Fruit fly (Drosophila melanogaster): Measurements from ENCODE around the gene vari.

dm6 chr2L:20774464-20774863, 22.4 kb downstream of the vari start:
- no peak for TF ChIP-seq CG13204 (GFP tag; optimal IDR thresholded peaks at IDR 0.05)
- TF ChIP-seq D1 (tag; optimal IDR thresholded peaks at IDR 0.05): no peak
- TF ChIP-seq CG34367 (tag; optimal IDR thresholded peaks at IDR 0.05): no peak

All from whole organism, pupa.